Worm (Caenorhabditis elegans) whole organism, L3 larva: ENCODE data around the gene srh-100.

Experiments
- egl-27 ChIP-seq: sonication (generic microtip); optimal IDR thresholded peaks from 4 replicates; lab custom pipeline; 2017; ENCODE audit warnings: missing biosample characterization, missing genetic modification reagents, missing genetic modification characterization
- elt-3 ChIP-seq, 3 experiments: fragments of 150-350 bp in 1 of 3; sonication (generic microtip) in 2 of 3; optimal IDR thresholded peaks; 2 replicates in 2 of 3; 4 replicates in 1 of 3; lab custom pipeline; 2014 to 2017; ENCODE audit warnings: missing biosample characterization in 3 of 3, missing genetic modification characterization in 3 of 3
- fkh-10 ChIP-seq: sonication (generic microtip); optimal IDR thresholded peaks from 2 replicates; lab custom pipeline; 2017; ENCODE audit warnings: missing biosample characterization, missing genetic modification reagents, missing genetic modification characterization
- lin-39 ChIP-seq: fragments of 150-350 bp; optimal IDR thresholded peaks from 2 replicates; lab custom pipeline; 2018; ENCODE audit warnings: missing biosample characterization, missing genetic modification reagents, missing genetic modification characterization
- mdl-1 ChIP-seq: fragments of 150-350 bp; optimal IDR thresholded peaks from 2 replicates; lab custom pipeline; 2014; ENCODE audit warnings: missing biosample characterization, missing genetic modification characterization
- nhr-11 ChIP-seq: fragments of 150-350 bp; optimal IDR thresholded peaks from 2 replicates; lab custom pipeline; 2014; ENCODE audit warnings: missing biosample characterization, missing genetic modification characterization
- nhr-237 ChIP-seq: fragments of 150-350 bp; optimal IDR thresholded peaks from 2 replicates; lab custom pipeline; 2014; ENCODE audit warnings: missing biosample characterization, missing genetic modification characterization
- nhr-25 ChIP-seq: sonication (generic microtip); optimal IDR thresholded peaks from 2 replicates; lab custom pipeline; 2017; ENCODE audit warnings: missing biosample characterization, missing genetic modification characterization
- nhr-28 ChIP-seq: fragments of 150-350 bp; optimal IDR thresholded peaks from 2 replicates; lab custom pipeline; 2014; ENCODE audit warnings: missing biosample characterization, missing genetic modification characterization
- nhr-77 ChIP-seq: fragments of 150-350 bp; optimal IDR thresholded peaks from 2 replicates; lab custom pipeline; 2014; ENCODE audit warnings: missing biosample characterization, missing genetic modification characterization
- pha-4 ChIP-seq: fragments of 150-350 bp; optimal IDR thresholded peaks from 2 replicates; lab custom pipeline; 2014; ENCODE audit warnings: missing biosample characterization, missing genetic modification reagents, missing genetic modification characterization
- skn-1 ChIP-seq: fragments of 150-350 bp; optimal IDR thresholded peaks from 2 replicates; lab custom pipeline; 2014; ENCODE audit warnings: missing biosample characterization, missing genetic modification characterization
- tbx-2 ChIP-seq: sonication (generic microtip); optimal IDR thresholded peaks from 2 replicates; lab custom pipeline; 2016; ENCODE audit warnings: mild to moderate bottlenecking, missing genetic modification characterization, missing compliant biosample characterization
- ztf-11 ChIP-seq: fragments of 150-350 bp; optimal IDR thresholded peaks from 2 replicates; lab custom pipeline; 2014; ENCODE audit warnings: missing biosample characterization, missing genetic modification characterization

ce11 chrII:3663796-3664195, 50.7 kb downstream of the srh-100 start, which contains the start of gene F19B10.6:
- TF ChIP-seq tbx-2 (tag; lab: Kevin White, UChicago) (no peak), lin-39 (tag; lab: Kevin White, UChicago) (no peak), fkh-10 (no peak), egl-27 (tag; lab: Kevin White, UChicago) (no peak), pha-4 (tag; lab: Kevin White, UChicago) (no peak), nhr-237 (tag; lab: Kevin White, UChicago) (no peak), mdl-1 (no peak), ztf-11 (no peak), elt-3 (tag; optimal IDR thresholded peaks at IDR 0.05; lab: Kevin White, UChicago) (no peak), nhr-11 (tag; lab: Kevin White, UChicago) (no peak), nhr-25 (no peak), nhr-77 (tag; lab: Kevin White, UChicago) (no peak), nhr-28 (tag; lab: Kevin White, UChicago) (no peak), skn-1 (tag; lab: Kevin White, UChicago) (no peak)
